Worm (Caenorhabditis elegans) whole organism, L1 larva: Measurements from ENCODE around the gene F28A10.5.

Experiments
- C34B4.2 ChIP-seq: sonication (generic microtip); optimal IDR thresholded peaks from 2 replicates; lab custom pipeline; 2017; ENCODE audit warnings: mild to moderate bottlenecking, missing genetic modification characterization, missing compliant biosample characterization
- aha-1 ChIP-seq: fragments of 150-350 bp; optimal IDR thresholded peaks from 2 replicates; lab custom pipeline; 2014; ENCODE audit warnings: missing biosample characterization, missing genetic modification characterization
- aly-2 ChIP-seq: fragments of 150-350 bp; optimal IDR thresholded peaks from 2 replicates; lab custom pipeline; 2014; ENCODE audit warnings: missing biosample characterization, missing genetic modification characterization
- ama-1 ChIP-seq: fragments of 150-350 bp; optimal IDR thresholded peaks from 2 replicates; lab custom pipeline; 2014
- blmp-1 ChIP-seq: fragments of 150-350 bp; optimal IDR thresholded peaks from 2 replicates; lab custom pipeline; 2014; ENCODE audit warnings: missing biosample characterization, missing genetic modification characterization
- ceh-63 ChIP-seq: fragments of 200-800 bp; sonication (Bioruptor generic); optimal IDR thresholded peaks from 2 replicates; lab custom pipeline; 2018; ENCODE audit warnings: mild to moderate bottlenecking, missing genetic modification characterization, missing compliant biosample characterization
- ceh-8 ChIP-seq: fragments of 200-800 bp; sonication (Bioruptor generic); optimal IDR thresholded peaks from 2 replicates; lab custom pipeline; 2018; ENCODE audit warnings: mild to moderate bottlenecking, missing genetic modification characterization, moderate library complexity, missing compliant biosample characterization
- ceh-90 ChIP-seq: sonication (generic microtip); optimal IDR thresholded peaks from 2 replicates; lab custom pipeline; 2016; ENCODE audit warnings: missing genetic modification characterization, missing compliant biosample characterization
- ces-1 ChIP-seq: fragments of 150-350 bp; optimal IDR thresholded peaks from 2 replicates; lab custom pipeline; 2014; ENCODE audit warnings: missing biosample characterization, missing genetic modification reagents, missing genetic modification characterization
- dpl-1 ChIP-seq, 3 experiments: fragments of 150-350 bp in 2 of 3; sonication (generic microtip) in 1 of 3; optimal IDR thresholded peaks; 2 replicates each; lab custom pipeline; 2014 to 2017; ENCODE audit warnings: missing biosample characterization in 3 of 3, missing genetic modification characterization in 3 of 3, missing genetic modification reagents in 3 of 3
- dsc-1 ChIP-seq: sonication (generic microtip); optimal IDR thresholded peaks from 2 replicates; lab custom pipeline; 2016; ENCODE audit warnings: mild to moderate bottlenecking, missing genetic modification characterization, missing compliant biosample characterization
- efl-3 ChIP-seq: fragments of 200-800 bp; sonication (Bioruptor generic); optimal IDR thresholded peaks from 2 replicates; lab custom pipeline; 2018; ENCODE audit warnings: mild to moderate bottlenecking, missing genetic modification characterization, missing compliant biosample characterization
- egl-13 ChIP-seq: sonication (generic microtip); optimal IDR thresholded peaks from 2 replicates; lab custom pipeline; 2016; ENCODE audit warnings: missing genotype, missing genetic modification reagents, missing genetic modification characterization, missing compliant biosample characterization
- egl-27 ChIP-seq, 2 experiments: fragments of 150-350 bp in 1 of 2; sonication (generic microtip); optimal IDR thresholded peaks; 3 replicates each; lab custom pipeline; 2017 to 2018; ENCODE audit warnings: missing biosample characterization in 2 of 2, missing genetic modification characterization in 2 of 2, missing genetic modification reagents in 2 of 2
- ets-5 ChIP-seq: fragments of 200-800 bp; sonication (Bioruptor generic); IDR thresholded peaks from 2 replicates; pipeline ENCODE4 v1.3.6; 2022; ENCODE audit warnings: missing genetic modification characterization, missing compliant biosample characterization
- fkh-10 ChIP-seq: sonication (generic microtip); optimal IDR thresholded peaks from 2 replicates; lab custom pipeline; 2017; ENCODE audit warnings: missing biosample characterization, missing genetic modification reagents, missing genetic modification characterization
- fkh-8 ChIP-seq: sonication (generic microtip); optimal IDR thresholded peaks from 2 replicates; lab custom pipeline; 2016; ENCODE audit warnings: mild to moderate bottlenecking, missing genetic modification characterization, missing compliant biosample characterization
- irx-1 ChIP-seq: sonication (generic microtip); optimal IDR thresholded peaks from 2 replicates; lab custom pipeline; 2016; ENCODE audit warnings: missing genetic modification characterization, missing compliant biosample characterization
- isw-1 ChIP-seq: fragments of 200-800 bp; sonication (Bioruptor generic); IDR thresholded peaks from 2 replicates; pipeline ENCODE4 v1.3.6; 2022; ENCODE audit warnings: missing genetic modification characterization, missing compliant biosample characterization
- lin-14 ChIP-seq: fragments of 200-800 bp; sonication (Bioruptor generic); optimal IDR thresholded peaks from 2 replicates; lab custom pipeline; 2018; ENCODE audit warnings: mild to moderate bottlenecking, missing genetic modification characterization, moderate library complexity, missing compliant biosample characterization
- lin-35 ChIP-seq, 2 experiments: fragments of 150-350 bp; optimal IDR thresholded peaks; 2 replicates each; lab custom pipeline; 2014; ENCODE audit warnings: missing biosample characterization in 2 of 2, missing genetic modification characterization in 2 of 2, missing genetic modification reagents in 2 of 2
- lin-39 ChIP-seq: fragments of 150-350 bp; optimal IDR thresholded peaks from 2 replicates; lab custom pipeline; 2014; ENCODE audit warnings: missing biosample characterization, missing genetic modification reagents, missing genetic modification characterization
- lsy-2 ChIP-seq, 2 experiments: fragments of 150-350 bp; optimal IDR thresholded peaks; 2 replicates each; lab custom pipeline; 2014; ENCODE audit warnings: missing biosample characterization in 2 of 2, missing genetic modification characterization in 2 of 2
- nhr-20 ChIP-seq: sonication (generic microtip); optimal IDR thresholded peaks from 2 replicates; lab custom pipeline; 2016; ENCODE audit warnings: mild to moderate bottlenecking, missing genetic modification characterization, missing compliant biosample characterization
- nhr-28 ChIP-seq: fragments of 150-350 bp; optimal IDR thresholded peaks from 2 replicates; lab custom pipeline; 2014; ENCODE audit warnings: missing biosample characterization, missing genetic modification characterization
- nhr-71 ChIP-seq: sonication (generic microtip); optimal IDR thresholded peaks from 2 replicates; lab custom pipeline; 2016; ENCODE audit warnings: mild to moderate bottlenecking, missing genetic modification characterization, moderate library complexity, missing compliant biosample characterization
- sox-4 ChIP-seq: sonication (generic microtip); optimal IDR thresholded peaks from 2 replicates; lab custom pipeline; 2016; ENCODE audit warnings: missing genetic modification characterization, missing compliant biosample characterization
- swsn-7 ChIP-seq: sonication (generic microtip); optimal IDR thresholded peaks from 2 replicates; lab custom pipeline; 2016; ENCODE audit warnings: missing genetic modification characterization, missing compliant biosample characterization
- unc-30 ChIP-seq: sonication (generic microtip); optimal IDR thresholded peaks from 2 replicates; lab custom pipeline; 2017; ENCODE audit warnings: missing biosample characterization, missing genetic modification characterization
- unc-86 ChIP-seq: sonication (generic microtip); optimal IDR thresholded peaks from 2 replicates; lab custom pipeline; 2016; ENCODE audit warnings: missing genetic modification characterization, missing compliant biosample characterization
- xbp-1 ChIP-seq: sonication (generic microtip); optimal IDR thresholded peaks from 2 replicates; lab custom pipeline; 2016; ENCODE audit warnings: missing genetic modification characterization, missing compliant biosample characterization
- zag-1 ChIP-seq: fragments of 150-350 bp; optimal IDR thresholded peaks from 2 replicates; lab custom pipeline; 2014; ENCODE audit warnings: missing biosample characterization, missing genetic modification characterization
- ztf-4 ChIP-seq: fragments of 150-350 bp; optimal IDR thresholded peaks from 2 replicates; lab custom pipeline; 2014; ENCODE audit warnings: missing biosample characterization, missing genetic modification characterization

Gene F28A10.5

DNA sequence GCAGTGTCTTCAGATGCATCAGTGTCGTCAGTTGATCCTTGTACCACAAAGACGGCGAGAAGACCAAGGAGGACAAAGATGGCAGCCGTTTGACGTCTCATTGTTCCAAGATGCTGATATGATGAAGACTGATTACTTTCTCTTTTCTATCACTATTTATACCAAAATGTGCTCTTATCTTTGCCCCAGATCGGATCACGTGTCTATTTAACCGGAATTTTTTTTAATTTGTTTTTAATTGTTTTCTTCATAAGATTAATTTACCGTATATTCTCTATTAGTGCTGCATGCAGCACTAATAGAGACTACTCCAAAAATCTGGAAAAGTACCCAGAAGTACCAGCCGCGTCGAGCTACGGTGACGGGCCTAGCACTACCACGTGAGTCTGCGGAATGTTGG lies 35.7 kb downstream of the F28A10.5 start, which contains the start of gene msrp-3:
Gene msrp-3, minus strand, starts transcription at position 101 of the 400 bp plus-strand sequence.
- TF ChIP-seq aha-1 = no peak
- TF ChIP-seq C34B4.2 (tag; lab: Kevin White, UChicago) = no peak
- no peak for TF ChIP-seq isw-1 (GFP tag; lab: Robert Waterston, UW)
- TF ChIP-seq irx-1 (tag; lab: Kevin White, UChicago) = no peak
- no peak for TF ChIP-seq ets-5
- TF ChIP-seq ceh-8 (GFP tag; lab: Kevin White, UChicago) = no peak
- no peak for TF ChIP-seq ceh-63 (GFP tag; lab: Kevin White, UChicago)

- TF ChIP-seq unc-30 (tag; lab: Kevin White, UChicago) = no peak
- no peak for TF ChIP-seq egl-27 (tag; optimal IDR thresholded peaks at IDR 0.05; lab: Kevin White, UChicago)
- TF ChIP-seq ama-1 (lab: Kevin White, UChicago) = no peak
- TF ChIP-seq ces-1 (GFP tag; lab: Kevin White, UChicago) = no peak
- TF ChIP-seq nhr-28 (tag; lab: Kevin White, UChicago) = no peak
- TF ChIP-seq lin-14 = no peak
- TF ChIP-seq lin-35 (GFP tag; optimal IDR thresholded peaks at IDR 0.05; lab: Kevin White, UChicago) = no peak
- no peak for TF ChIP-seq dpl-1 (GFP tag; optimal IDR thresholded peaks at IDR 0.05; lab: Kevin White, UChicago)
- TF ChIP-seq lsy-2 (tag; optimal IDR thresholded peaks at IDR 0.05; lab: Kevin White, UChicago) = no peak
- TF ChIP-seq fkh-8 = no peak
- no peak for TF ChIP-seq aly-2
- TF ChIP-seq blmp-1 (tag; lab: Kevin White, UChicago) = no peak
- TF ChIP-seq xbp-1 (tag; lab: Kevin White, UChicago) = no peak
- no peak for TF ChIP-seq ceh-63 (GFP tag; lab: Kevin White, UChicago)
- no peak for TF ChIP-seq isw-1 (GFP tag; lab: Robert Waterston, UW)
- no peak for TF ChIP-seq sox-4 (tag; lab: Kevin White, UChicago)
- TF ChIP-seq unc-86 (tag; lab: Kevin White, UChicago) = no peak
Measured at ce11 chrII:812917-813316, 37.5 kb downstream of the F28A10.5 start, which contains the start of gene F46F5.5. Gene F46F5.5 (minus strand): TSS chrII:813017.

ce11 chrII:808457-808856 lies 42.0 kb downstream of the F28A10.5 start, which contains the start of gene F46F5.11:
Gene F46F5.11 (plus strand): TSS chrII:808757.
- TF ChIP-seq egl-27 (tag; optimal IDR thresholded peaks at IDR 0.05; lab: Kevin White, UChicago) (no peak), aha-1 (no peak), unc-86 (tag; lab: Kevin White, UChicago) (no peak), nhr-71 (tag; lab: Kevin White, UChicago) (no peak), efl-3 (GFP tag; lab: Kevin White, UChicago) (no peak), ceh-90 (no peak), ztf-4 (tag; lab: Kevin White, UChicago) (no peak)

DNA sequence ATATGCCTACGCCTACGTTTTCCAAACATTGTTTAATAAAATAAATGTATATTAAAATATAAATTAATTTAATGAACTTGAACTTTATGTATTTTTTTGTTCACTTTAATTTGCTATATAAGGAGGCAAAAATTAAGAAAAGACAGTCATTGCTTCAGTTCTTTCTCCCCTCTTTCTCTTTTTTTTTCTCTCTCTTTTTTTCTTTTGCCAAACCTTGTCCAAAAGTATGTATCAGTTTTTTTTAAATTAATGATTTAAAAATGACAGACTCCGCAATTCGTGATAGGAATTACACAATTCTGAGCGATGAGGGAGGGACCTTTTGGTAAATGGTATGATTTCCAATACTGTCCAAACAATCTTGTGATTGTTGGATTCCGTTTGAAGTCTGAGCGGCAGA lies 47.5 kb downstream of the F28A10.5 start, which contains the start of gene F46F5.13:
Gene F46F5.13, plus strand, starts transcription at position 301 of the 400 bp plus-strand sequence.
- TF ChIP-seq zag-1 (tag; lab: Kevin White, UChicago) = no peak
- TF ChIP-seq lin-39 (tag; lab: Kevin White, UChicago) = no peak
- TF ChIP-seq egl-13 = no peak

DNA sequence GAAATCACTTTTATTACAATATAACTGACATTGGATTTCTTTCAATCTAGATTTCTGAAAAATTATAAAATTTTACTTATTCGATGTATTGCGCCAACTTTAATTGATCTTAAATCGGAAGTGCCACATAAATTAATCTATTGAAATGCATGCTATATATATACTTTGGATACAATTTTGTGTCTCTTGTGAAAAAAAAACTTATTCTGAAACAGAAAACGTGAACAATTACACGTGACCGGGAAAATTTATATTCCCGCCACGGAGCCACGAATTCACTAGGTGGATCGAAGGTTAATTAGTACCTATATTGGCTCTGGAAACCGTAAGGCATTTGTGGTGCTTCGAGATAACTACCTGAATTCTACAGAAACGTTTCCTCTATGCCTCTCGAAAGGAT lies 50.8 kb downstream of the F28A10.5 start, which contains the start of gene F46F5.14:
Gene F46F5.14, plus strand, starts transcription at position 301 of the 400 bp plus-strand sequence.
- TF ChIP-seq swsn-7 (tag; lab: Kevin White, UChicago) (no peak), nhr-20 (tag; lab: Kevin White, UChicago) (no peak), dsc-1 (tag; lab: Kevin White, UChicago) (no peak), fkh-10 (GFP tag; lab: Kevin White, UChicago) (no peak)
